Worm (Caenorhabditis elegans) whole organism, dauer: ENCODE data around the gene Y110A2AL.10.

Source experiments
- unc-62 ChIP-seq: sonication (generic microtip); optimal IDR thresholded peaks from 2 replicates; lab custom pipeline; 2017; ENCODE audit warnings: missing biosample characterization, missing genetic modification reagents, missing genetic modification characterization

Y110A2AL.10 gene

DNA sequence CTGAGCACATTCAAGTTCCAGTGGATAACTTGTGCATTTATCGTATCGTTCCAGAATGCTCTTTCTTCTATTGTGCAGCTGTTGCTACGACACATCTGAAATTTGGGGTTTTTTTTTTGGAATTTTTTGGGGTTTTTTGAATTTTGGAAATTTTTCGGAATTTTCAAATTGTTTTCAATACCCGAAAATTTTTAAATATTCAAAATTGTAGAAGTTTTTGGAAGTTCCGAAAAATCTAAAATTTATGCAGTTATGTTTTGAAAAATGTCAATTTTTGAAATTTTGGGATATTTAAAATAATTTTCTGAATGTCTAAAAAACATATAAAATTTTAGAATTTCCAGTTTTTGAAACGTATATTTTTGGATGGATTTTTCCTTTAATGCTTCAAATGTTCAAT is at the start of gene Y110A2AL.10:
Gene Y110A2AL.10, minus strand, starts transcription at position 101 of the 400 bp plus-strand sequence.
- no peak for TF ChIP-seq unc-62 (GFP tag; lab: Kevin White, UChicago)

DNA sequence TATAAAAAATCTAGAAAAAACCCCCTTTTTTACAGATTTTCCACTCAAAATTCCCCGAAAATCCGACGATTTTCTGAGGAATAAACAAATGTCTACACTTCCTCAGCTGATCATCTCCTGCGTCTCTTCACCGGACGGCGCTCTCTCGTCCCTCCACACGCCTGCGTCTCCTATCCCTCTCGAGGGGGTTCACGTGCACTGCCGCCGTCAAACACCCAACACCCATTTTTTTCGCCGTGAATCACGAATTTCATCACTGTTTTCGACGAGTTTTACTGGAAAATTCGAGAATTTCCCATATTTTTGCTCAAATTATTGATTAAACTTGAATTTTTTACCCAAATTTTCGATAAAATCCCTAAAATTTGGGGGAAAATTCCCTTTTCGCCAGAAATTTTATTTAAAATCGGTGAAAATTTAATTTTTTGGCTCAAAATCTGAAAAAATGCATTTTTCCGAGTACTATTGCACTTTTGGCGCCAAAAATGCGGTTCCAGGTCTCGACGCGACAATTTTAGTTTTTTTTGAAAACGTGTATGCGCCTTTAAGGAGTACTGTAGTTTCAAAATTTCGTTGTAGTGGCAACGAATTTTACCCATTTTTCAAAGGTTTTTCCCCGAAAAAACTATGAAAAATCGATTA is 49.2 kb upstream of the Y110A2AL.10 start:
- TF ChIP-seq unc-62 (GFP tag; lab: Kevin White, UChicago), result no peak

DNA sequence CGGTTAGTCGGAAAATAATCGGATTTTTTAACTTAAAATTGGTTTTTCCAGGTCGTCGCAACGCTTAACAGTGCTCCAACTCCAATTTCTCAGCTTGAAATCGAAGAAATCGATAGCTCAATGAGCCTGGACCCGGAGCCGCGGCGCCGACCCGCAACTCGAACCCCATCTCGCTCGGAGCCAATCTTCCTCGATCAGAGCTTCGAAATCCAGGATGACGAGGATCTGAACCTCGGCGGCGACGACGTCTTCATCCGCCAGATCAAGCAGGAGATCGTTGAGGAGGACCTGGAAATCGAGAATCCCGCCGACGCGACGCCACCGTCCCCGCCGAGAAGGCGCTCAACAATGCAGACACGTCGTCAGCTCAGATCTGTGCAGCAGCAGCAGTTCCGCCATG is 48.5 kb upstream of the Y110A2AL.10 start:
- no peak for TF ChIP-seq unc-62 (GFP tag; lab: Kevin White, UChicago)

DNA sequence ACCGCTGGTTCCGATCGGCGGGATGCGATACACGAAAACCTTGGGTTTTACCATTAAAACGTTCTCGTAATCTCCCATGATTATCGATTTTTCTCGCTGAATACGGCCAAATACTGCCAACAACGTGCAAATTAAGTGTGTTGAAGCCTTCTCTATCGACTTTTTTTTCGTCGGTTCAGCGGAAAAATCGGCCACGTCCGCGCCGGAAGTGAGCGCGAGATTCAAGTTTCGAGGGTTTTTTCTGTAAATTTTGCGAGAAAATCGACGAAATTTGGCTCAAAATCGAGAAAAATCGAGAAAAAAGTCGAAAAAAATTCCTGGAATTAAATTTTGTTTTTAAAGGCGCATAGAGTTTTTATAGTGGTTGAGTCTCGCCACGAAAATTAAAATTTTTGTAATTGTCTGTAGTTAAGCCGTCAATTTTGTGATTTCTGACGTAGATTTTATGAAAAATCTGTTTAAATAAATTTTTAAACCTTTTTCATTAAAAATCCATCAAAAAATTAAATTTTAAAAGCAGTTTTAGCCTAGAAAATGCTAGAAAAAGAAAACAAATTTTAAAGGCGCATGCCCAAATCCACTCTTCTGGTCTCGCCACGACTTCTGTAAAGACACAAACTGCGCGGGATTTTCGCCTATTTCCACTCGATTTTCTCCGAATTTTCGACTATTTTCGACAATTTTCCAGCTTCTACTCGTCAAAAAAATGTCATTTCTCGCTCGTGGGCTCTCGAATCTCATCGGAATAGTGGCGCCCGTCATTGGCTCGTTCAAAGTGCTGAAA is 47.5 kb upstream of the Y110A2AL.10 start, which contains the start of the genes ncap-1 and Y110A2AR.1:
Gene ncap-1, minus strand, starts transcription at position 241 of the 784 bp plus-strand sequence.
Gene Y110A2AR.1, plus strand, starts transcription at position 637 of the 784 bp plus-strand sequence.
- TF ChIP-seq unc-62 (GFP tag; lab: Kevin White, UChicago), result no peak

DNA sequence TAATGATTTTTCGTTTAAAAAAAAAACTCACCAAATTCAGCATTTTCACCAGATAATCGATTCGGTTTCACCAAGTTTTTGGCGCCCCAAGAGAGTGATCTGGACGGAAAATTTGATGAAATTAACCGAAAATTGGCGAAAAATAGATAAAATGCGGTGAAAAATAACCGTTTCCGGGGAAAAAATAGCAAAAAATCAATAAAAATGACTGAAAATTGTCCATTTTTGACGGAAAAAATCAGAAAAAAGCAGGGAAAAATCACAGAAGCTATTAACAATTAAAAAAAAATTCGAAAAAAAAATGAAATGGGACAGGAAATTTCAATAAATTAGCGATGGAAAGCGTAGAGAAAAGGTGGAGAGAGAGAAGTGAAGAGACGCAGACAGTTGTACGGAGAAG is 41.8 kb upstream of the Y110A2AL.10 start, which contains the start of gene ubc-15:
Gene ubc-15, minus strand, starts transcription at position 101 of the 400 bp plus-strand sequence.
- TF ChIP-seq unc-62 (GFP tag; lab: Kevin White, UChicago), result no peak

DNA sequence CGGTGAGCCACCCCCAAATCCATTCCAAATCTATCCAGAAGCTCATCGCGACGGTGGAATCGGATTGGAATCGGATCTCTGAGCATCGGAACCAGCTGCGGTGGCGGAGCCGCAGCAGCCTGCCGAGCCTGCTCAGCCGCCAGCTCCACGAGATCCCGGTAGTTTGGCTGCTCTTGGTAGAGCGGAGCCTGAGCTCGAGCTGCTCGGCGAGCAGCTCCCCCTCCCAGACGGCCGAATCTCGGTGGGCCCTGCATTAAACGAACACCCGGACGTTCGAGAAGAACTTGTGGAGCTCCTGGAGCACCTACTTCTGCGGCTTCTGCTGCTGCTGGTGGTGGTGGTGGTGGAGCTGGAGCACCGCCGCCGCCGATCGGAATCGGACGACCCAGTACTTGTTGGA is 32.0 kb upstream of the Y110A2AL.10 start:
- TF ChIP-seq unc-62 (GFP tag; lab: Kevin White, UChicago), result no peak

DNA sequence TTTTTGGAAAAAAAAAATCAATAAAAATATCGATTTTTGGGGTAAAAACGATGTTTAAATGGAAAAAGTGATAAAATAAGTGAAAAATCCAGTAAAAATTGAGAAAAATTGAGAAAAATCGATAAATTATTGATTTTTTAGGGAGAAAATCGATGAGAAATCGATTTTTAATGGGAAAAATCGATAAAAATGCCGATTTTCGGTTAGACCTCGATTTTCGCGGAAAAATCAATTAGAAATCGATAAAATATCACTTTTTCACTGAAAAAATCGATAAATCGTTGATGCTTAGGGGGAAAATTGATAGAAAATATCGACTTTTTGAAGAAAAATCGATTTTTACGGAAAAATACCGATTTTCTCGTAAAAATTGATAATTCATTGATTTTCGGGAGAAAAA is 29.4 kb upstream of the Y110A2AL.10 start:
- no peak for TF ChIP-seq unc-62 (GFP tag; lab: Kevin White, UChicago)

DNA sequence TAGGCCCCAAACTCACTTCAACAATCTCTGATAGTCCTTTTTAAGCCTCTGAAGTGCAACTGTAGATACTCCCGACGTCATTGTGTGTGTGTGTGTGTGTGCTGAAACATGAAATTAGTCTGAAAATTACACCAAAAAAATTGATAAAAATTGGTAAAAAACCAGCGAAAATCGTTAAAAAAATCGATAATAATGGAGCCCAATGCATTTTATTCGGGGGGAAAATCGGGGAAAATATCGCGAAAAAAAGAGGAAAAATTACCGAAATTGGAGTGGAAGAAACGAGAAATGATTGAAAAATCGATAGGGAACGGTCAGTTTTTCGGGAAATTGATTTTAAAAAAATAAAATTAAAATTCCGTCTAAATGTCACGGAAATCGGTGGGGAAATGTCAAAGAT is 28.5 kb upstream of the Y110A2AL.10 start, which contains the start of gene ubc-26:
Gene ubc-26, minus strand, starts transcription at position 101 of the 400 bp plus-strand sequence.
- no peak for TF ChIP-seq unc-62 (GFP tag; lab: Kevin White, UChicago)

DNA sequence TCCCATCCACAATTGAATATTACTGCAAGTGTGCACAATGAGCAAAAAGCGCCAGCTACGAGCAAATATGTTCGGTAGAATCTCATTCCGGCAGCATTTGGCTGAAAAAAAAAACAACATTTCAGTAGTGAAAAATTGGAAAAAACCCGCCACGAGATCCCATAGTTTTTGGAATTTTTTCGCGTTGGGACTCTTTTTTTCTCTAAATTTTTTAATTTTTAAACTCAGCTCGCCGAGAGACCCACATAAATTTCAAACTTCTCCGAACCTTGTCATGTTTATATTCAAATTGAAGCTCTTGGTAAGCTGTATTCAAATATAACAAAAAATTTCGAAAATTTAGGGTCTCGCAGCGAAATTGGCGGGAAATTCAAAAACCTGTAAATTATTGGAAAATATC is 22.6 kb upstream of the Y110A2AL.10 start, which contains the start of gene sqv-2:
Gene sqv-2, minus strand, starts transcription at position 101 of the 400 bp plus-strand sequence.
- TF ChIP-seq unc-62 (GFP tag; lab: Kevin White, UChicago), result no peak

DNA sequence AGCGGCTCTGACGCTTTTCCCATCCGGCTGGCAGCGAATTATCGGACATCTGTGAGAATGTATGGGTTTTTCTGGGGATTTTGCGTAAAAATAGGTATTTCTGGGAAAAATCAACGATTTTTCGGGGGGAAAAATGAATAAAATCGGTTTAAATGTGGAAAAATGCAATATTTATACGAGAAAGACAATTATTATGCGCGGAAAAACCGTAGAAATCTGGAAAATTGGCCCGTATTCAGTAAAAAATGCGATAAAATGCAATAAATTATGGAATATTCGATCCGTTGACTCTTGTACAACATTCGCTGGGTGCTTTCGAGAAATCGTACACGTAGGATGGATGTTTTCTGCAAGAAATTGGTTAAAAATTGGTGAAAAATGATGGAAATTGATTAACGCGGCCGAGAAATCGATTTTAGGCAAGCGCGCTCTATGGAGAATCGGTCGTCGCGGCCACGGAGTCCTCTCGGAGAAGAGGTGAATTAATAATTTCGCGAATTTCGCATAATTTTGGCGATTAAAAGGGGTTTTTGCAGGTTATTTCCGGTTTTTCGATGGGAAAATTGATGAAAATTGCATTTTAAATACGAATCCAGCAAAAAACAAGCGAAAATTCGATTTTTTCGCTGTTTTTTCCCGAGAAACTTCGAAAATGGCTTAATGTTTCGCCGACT is 17.4 kb upstream of the Y110A2AL.10 start, which contains the start of gene pinn-1:
Gene pinn-1, minus strand, starts transcription at position 51 of the 674 bp plus-strand sequence.
- no peak for TF ChIP-seq unc-62 (GFP tag; lab: Kevin White, UChicago)

DNA sequence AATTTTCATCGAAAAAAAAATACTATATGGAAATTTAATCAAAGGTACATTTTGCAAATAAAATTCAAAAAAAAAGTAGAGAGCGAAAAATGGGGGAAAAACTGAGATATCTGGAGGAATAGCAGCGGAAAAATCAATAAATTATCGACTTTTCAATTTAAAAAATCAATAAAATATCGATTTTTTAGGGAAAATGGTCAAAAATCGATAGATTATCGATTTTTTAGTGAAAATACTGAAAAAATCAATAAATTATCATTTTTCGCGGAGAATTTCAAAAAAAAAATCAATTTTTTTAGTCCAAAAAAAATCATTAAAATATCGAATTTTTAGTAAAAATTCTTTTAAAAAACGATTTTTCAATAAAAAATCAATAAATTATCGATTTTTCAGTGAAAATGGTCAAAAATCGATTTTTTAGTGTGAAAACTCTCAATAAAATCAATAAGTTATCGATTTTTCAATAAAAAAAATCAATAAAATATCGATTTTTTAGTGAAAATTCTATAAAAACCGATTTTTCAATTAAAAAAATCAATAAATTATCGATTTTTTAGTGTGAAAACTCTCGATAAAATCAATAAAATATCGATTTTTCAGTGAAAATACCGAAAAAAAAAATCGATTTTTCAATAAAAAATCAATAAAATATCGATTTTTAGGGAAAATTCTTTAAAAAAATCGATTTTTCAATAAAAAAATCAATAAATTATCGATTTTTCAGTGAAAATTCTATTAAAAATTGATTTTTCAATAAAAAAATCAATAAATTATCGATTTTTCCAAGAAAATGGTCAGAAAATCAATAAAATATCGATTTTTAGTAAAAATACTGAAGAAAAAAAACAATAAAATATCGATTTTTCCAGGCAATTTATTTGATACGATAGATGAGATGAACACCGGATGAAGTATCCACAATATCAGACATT is 14.1 kb upstream of the Y110A2AL.10 start:
- TF ChIP-seq unc-62 (GFP tag; lab: Kevin White, UChicago), result no peak

DNA sequence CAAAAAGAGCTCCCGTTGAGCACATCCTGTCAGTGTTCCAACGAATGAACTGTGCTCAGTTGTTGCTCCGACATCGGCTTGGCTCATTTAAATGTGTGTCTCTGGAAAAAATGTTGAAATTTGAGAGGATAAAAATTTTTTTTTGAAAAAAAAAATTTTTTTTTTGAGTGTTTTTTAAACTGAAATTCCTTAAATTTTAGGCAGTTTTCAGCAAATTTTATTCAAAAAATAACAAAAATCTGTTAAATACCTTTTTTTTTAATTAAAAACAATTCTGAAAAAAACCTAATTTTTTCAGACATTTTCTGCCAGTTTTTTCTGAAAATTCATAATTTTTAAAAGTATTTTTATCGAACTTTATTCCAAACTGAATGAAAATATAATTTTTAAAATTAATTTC is 13.1 kb upstream of the Y110A2AL.10 start, which contains the start of gene pigw-1:
Gene pigw-1, minus strand, starts transcription at position 101 of the 400 bp plus-strand sequence.
- TF ChIP-seq unc-62 (GFP tag; lab: Kevin White, UChicago), result no peak

DNA sequence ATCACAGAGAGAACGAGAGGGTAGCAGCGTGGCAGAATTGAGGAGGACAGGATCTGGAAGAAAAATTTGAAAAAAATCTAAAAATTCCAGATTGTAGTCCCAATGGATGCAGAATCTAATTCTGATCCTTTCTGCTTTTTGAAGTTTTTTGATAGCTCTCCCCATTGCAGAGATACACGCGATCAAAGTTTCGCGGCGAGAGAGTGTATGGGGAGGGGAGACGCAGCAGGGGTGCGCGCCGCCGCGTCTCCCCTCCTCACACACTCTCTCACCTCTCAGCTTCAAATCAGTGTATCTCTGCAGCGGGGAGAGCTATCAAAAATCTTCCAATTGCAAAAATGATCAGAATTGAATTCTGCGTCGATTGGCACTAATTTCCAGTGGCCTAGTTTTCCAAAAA is 9.4 kb upstream of the Y110A2AL.10 start:
- no peak for TF ChIP-seq unc-62 (GFP tag; lab: Kevin White, UChicago)

DNA sequence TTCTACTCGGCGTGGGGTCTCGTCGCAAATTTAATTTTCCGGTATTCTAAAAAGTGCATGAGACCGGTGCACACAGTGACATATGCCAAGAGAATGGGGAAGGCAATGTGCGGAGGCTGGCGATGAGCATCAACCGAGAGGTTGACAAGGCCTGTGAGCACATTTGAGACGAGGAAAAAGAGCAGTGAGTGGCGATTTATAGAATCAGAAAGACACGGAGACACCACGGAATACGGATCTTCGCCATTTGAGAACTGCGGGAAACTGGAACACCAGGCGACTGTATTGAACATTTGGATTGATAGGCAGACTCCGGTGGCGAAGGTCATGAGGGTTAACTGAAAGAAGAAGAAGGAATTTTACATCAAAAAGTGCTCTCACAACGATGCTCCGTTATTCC is 7.2 kb upstream of the Y110A2AL.10 start:
- TF ChIP-seq unc-62 (GFP tag; lab: Kevin White, UChicago), result no peak
